Worm (Caenorhabditis elegans): ENCODE measurements around the gene cct-5.

- no peak for TF ChIP-seq elt-3 (tag; optimal IDR thresholded peaks at IDR 0.05)
- no peak for TF ChIP-seq mdl-1 (tag; optimal IDR thresholded peaks at IDR 0.05)
- no peak for TF ChIP-seq nhr-28 (tag; optimal IDR thresholded peaks at IDR 0.05)
- TF ChIP-seq nhr-237 (tag; optimal IDR thresholded peaks at IDR 0.05), result no peak
- no peak for TF ChIP-seq zag-1 (tag; optimal IDR thresholded peaks at IDR 0.05)
Observed at ce11 chrIII:4513926-4514325, 6.0 kb upstream of the cct-5 start.

Data from whole organism, L3 larva.